Fruit fly (Drosophila melanogaster): ENCODE measurements around the gene Ccp84Ag.

DNA sequence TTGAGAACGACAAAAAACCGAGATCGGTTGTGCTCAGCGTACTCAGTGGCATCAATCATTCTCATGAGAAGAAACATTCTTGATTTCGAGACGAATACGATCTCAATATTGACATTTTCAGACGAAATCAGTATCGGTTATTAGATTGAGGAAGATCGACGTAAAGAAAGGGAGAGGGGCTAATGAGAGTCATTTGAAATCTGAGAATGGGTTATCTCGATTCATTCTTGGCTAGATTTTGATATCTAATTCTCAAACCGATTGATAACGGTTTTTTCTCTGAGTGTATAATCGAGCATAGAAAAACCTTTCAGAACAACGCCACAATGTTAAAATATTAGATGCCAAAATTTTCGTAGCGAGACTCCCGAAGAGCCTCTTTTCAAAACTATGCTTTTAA lies 45.6 kb upstream of the Ccp84Ag start, which contains the start of gene CG31286:
- no peak for TF ChIP-seq CG1603 (tag; optimal IDR thresholded peaks at IDR 0.05)
- TF ChIP-seq CG17328 (GFP tag; IDR thresholded peaks at IDR 0.05), result no peak
- TF ChIP-seq pfk (GFP tag; optimal IDR thresholded peaks at IDR 0.05), result no peak
- no peak for TF ChIP-seq Rx (GFP tag; IDR thresholded peaks at IDR 0.05)
- TF ChIP-seq cwo (GFP tag; optimal IDR thresholded peaks at IDR 0.05), result no peak

Data from whole organism, embryonic.